Fruit fly (Drosophila melanogaster) whole organism, pupa: ENCODE measurements around the gene Taf8.

ENCODE experiments used
- CG12605 ChIP-seq: fragments of 200-800 bp; sonication (Bioruptor generic); IDR thresholded peaks from 2 replicates; pipeline ENCODE4 v1.3.6; 2022; ENCODE audit warnings: missing biosample characterization, missing genetic modification characterization
- CG13204 ChIP-seq: fragments of 200-800 bp; sonication (Bioruptor generic); optimal IDR thresholded peaks from 2 replicates; lab custom pipeline; 2018; ENCODE audit warnings: missing biosample characterization, mild to moderate bottlenecking, missing genetic modification characterization, moderate library complexity
- CG17806 ChIP-seq: fragments of 200-800 bp; sonication (Bioruptor generic); optimal IDR thresholded peaks from 2 replicates; lab custom pipeline; 2018; ENCODE audit warnings: missing biosample characterization, mild to moderate bottlenecking, missing genetic modification characterization, moderate library complexity
- CG34367 ChIP-seq: fragments of 200-800 bp; sonication (Bioruptor generic); optimal IDR thresholded peaks from 2 replicates; lab custom pipeline; 2018; ENCODE audit warnings: missing biosample characterization, mild to moderate bottlenecking, missing genetic modification characterization
- CG8301 ChIP-seq: fragments of 200-800 bp; sonication (Bioruptor generic); optimal IDR thresholded peaks from 2 replicates; lab custom pipeline; 2018; ENCODE audit warnings: missing biosample characterization, mild to moderate bottlenecking, missing genetic modification characterization
- CG9948 ChIP-seq: fragments of 200-800 bp; sonication (Bioruptor generic); optimal IDR thresholded peaks from 2 replicates; lab custom pipeline; 2018; ENCODE audit warnings: missing biosample characterization, mild to moderate bottlenecking, missing genetic modification characterization, moderate library complexity
- D1 ChIP-seq: fragments of 200-800 bp; sonication (Bioruptor generic); optimal IDR thresholded peaks from 2 replicates; lab custom pipeline; 2018; ENCODE audit warnings: missing biosample characterization, mild to moderate bottlenecking, missing genetic modification characterization, moderate library complexity
- Pif1B ChIP-seq: fragments of 200-800 bp; sonication (Bioruptor generic); optimal IDR thresholded peaks from 3 replicates; lab custom pipeline; 2016; ENCODE audit warnings: missing biosample characterization, missing genetic modification characterization

DNA sequence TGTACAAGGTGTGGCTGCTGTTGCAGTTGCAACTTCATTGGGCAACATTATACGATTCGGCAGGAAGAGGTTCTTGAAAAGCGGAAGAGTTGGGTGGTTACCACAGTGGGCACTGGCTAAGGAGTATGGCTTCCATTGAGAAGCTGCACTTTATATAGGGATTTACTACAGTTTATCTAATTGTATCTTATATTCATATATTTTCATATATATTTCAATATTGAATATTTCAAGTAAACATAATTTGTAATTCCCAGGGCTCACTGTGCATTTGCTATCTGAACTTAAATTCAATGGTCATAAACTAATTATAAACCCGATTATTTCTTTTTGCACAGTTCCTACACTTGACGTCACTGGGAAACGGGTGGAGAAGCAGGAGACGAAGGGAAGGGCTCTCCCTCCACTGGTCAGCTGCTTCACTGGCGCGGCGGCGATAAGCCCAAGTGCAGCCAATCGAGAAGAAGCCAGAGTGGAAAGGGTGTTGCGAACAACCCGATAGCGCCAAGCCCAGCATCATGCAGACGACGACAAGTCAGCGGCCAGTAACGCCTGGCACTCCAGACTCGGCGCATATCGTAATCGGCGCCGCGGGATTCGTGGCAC is 6.9 kb upstream of the Taf8 start:
- TF ChIP-seq CG17806 (tag; lab: Kevin White, UChicago) = peak; percentile 63
- TF ChIP-seq CG9948 (tag; lab: Kevin White, UChicago) = peak; percentile 65
- 0 out of 2 replicates have a peak, but pooled peaks have one; percentile 9 for TF ChIP-seq CG12605
- peak; percentile 35 for TF ChIP-seq CG34367
- TF ChIP-seq CG8301 = peak; percentile 55
- TF ChIP-seq Pif1B (GFP tag; lab: Kevin White, UChicago) = no peak
- no peak for TF ChIP-seq CG13204 (GFP tag; lab: Kevin White, UChicago)
- TF ChIP-seq D1 = no peak
